Fruit fly (Drosophila melanogaster): Measurements from ENCODE around the gene Bsg.

Gene Bsg

DNA sequence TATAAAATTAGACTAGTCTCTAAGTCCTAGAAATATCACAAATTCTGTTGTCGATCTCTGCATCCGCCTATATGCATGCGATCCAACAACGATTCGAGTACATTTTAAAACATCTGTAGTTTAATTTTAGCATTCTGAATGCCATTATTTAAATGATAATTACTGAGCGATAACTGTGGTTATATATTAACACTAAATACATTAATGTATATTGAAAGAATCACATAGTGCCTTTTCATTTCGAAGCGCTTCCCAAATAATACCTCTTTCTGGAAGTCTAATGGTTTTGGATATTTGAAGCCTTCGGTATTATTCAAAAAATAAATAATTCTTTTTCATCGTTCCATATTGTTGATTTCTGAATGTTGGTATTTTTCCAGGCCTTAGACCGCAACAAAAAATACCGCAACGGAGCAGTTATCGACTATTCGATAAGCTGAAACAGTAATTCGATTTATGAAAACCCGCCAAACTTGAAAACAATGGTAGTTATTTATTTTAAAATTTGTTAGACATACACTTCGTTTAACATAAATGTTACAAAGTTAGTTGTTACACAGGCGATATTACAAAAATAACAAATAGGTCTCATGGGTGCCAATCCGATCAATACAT is 50.7 kb downstream of the Bsg start:
- TF ChIP-seq sv (GFP tag; optimal IDR thresholded peaks at IDR 0.05) (no peak), Vsx2 (GFP tag; optimal IDR thresholded peaks at IDR 0.05; ENCODE audit: partially characterized antibody) (no peak), CG9705 (GFP tag; optimal IDR thresholded peaks at IDR 0.05) (no peak), fru (GFP tag; optimal IDR thresholded peaks at IDR 0.05) (no peak), br (GFP tag; optimal IDR thresholded peaks at IDR 0.05) (no peak), CrebA (GFP tag; optimal IDR thresholded peaks at IDR 0.05; ENCODE audit: borderline replicate concordance) (no peak), Rel (GFP tag; optimal IDR thresholded peaks at IDR 0.05) (no peak), Rel (tag; optimal IDR thresholded peaks at IDR 0.05) (no peak), dl (GFP tag; optimal IDR thresholded peaks at IDR 0.05; ENCODE audit: insufficient read depth in 1 of 2, partially characterized antibody in 2 of 2) (no peak), dsf (GFP tag; optimal IDR thresholded peaks at IDR 0.05; ENCODE audit: borderline replicate concordance) (no peak), Jra (GFP tag; optimal IDR thresholded peaks at IDR 0.05) (no peak), Dif (GFP tag; optimal IDR thresholded peaks at IDR 0.05; ENCODE audit: partially characterized antibody) (no peak), Hr78 (GFP tag; optimal IDR thresholded peaks at IDR 0.05) (no peak), Hnf4 (GFP tag; optimal IDR thresholded peaks at IDR 0.05) (no peak), h (GFP tag; optimal IDR thresholded peaks at IDR 0.05) (no peak), Sp1 (GFP tag; optimal IDR thresholded peaks at IDR 0.05) (no peak), N (GFP tag; optimal IDR thresholded peaks at IDR 0.05) (no peak), ey (GFP tag; optimal IDR thresholded peaks at IDR 0.05) (no peak), Myc (optimal IDR thresholded peaks at IDR 0.05) (no peak)

DNA sequence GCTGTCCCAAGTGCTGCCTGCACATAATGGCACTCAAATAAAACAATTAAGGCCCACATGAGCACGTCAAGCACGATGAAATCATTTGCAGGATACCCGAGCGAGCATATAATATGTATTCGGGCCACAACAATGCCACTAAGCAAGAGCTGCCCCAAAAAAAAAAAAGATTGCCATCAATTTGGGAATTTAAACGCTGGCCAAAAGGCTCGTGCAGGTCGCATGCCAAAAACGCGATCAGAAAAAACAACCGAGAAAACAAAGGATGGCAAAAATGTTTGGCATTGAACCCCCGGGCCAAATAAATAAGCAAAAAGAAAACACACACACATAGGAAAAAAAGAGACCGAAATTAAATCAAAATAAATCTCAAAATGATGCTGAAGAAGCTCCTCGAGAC is 59.5 kb downstream of the Bsg start:
- TF ChIP-seq Sp1 (GFP tag; optimal IDR thresholded peaks at IDR 0.05) (no peak), HLH106 (tag; optimal IDR thresholded peaks at IDR 0.05) (no peak), CG9705 (GFP tag; optimal IDR thresholded peaks at IDR 0.05) (no peak), Rel (GFP tag; optimal IDR thresholded peaks at IDR 0.05) (peak; percentile 78), Rel (tag; optimal IDR thresholded peaks at IDR 0.05) (no peak), sv (GFP tag; optimal IDR thresholded peaks at IDR 0.05) (no peak), CrebA (GFP tag; optimal IDR thresholded peaks at IDR 0.05; ENCODE audit: borderline replicate concordance) (no peak), pan (optimal IDR thresholded peaks at IDR 0.05) (no peak), h (GFP tag; optimal IDR thresholded peaks at IDR 0.05) (no peak), Dfd (GFP tag; optimal IDR thresholded peaks at IDR 0.05) (no peak), psq (GFP tag; optimal IDR thresholded peaks at IDR 0.05) (peak; percentile 13), woc (GFP tag; optimal IDR thresholded peaks at IDR 0.05) (no peak), Vsx2 (GFP tag; optimal IDR thresholded peaks at IDR 0.05; ENCODE audit: partially characterized antibody) (peak; percentile 8), dsf (GFP tag; optimal IDR thresholded peaks at IDR 0.05; ENCODE audit: borderline replicate concordance) (no peak), jim (GFP tag; optimal IDR thresholded peaks at IDR 0.05) (no peak), dl (GFP tag; optimal IDR thresholded peaks at IDR 0.05; ENCODE audit: insufficient read depth in 1 of 2, partially characterized antibody in 2 of 2) (no peak), N (GFP tag; optimal IDR thresholded peaks at IDR 0.05) (no peak), usp (GFP tag; optimal IDR thresholded peaks at IDR 0.05) (no peak), brk (GFP tag; optimal IDR thresholded peaks at IDR 0.05) (no peak), fru (GFP tag; optimal IDR thresholded peaks at IDR 0.05) (no peak)

DNA sequence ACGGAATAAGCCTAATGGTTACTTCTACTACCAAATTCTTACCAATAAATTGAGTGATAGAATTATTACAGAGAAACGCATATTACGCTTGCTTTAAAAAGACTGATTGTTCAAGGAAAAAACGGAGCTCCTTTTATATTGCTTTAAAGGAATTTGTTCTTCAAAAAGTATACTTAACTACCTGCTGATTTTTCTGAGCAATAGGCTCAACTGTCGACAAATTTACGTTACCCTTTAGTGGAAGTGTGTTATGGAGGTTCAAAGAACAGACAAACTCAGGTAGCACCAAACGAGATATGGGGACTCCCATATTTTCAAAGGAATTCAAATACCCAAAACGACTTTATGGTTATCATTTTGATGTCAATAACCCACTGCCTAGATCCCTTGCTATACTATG is 60.7 kb downstream of the Bsg start, which contains the start of gene CG42762:
Gene CG42762 (minus strand): TSS at position 101 of the 400 bp plus-strand sequence.
- TF ChIP-seq usp (GFP tag; optimal IDR thresholded peaks at IDR 0.05) = no peak
- no peak for TF ChIP-seq Myc (optimal IDR thresholded peaks at IDR 0.05)
- TF ChIP-seq N (GFP tag; optimal IDR thresholded peaks at IDR 0.05) = no peak
- TF ChIP-seq pan (optimal IDR thresholded peaks at IDR 0.05) = no peak
- no peak for TF ChIP-seq sage (GFP tag; optimal IDR thresholded peaks at IDR 0.05)
- TF ChIP-seq Jra (GFP tag; optimal IDR thresholded peaks at IDR 0.05) = no peak
- no peak for TF ChIP-seq dsf (GFP tag; optimal IDR thresholded peaks at IDR 0.05; ENCODE audit: borderline replicate concordance)
- TF ChIP-seq CrebA (GFP tag; optimal IDR thresholded peaks at IDR 0.05; ENCODE audit: borderline replicate concordance) = no peak
- TF ChIP-seq Dif (GFP tag; optimal IDR thresholded peaks at IDR 0.05; ENCODE audit: partially characterized antibody) = no peak
- no peak for TF ChIP-seq HLH106 (tag; optimal IDR thresholded peaks at IDR 0.05)
- TF ChIP-seq fru (GFP tag; optimal IDR thresholded peaks at IDR 0.05) = no peak
- no peak for TF ChIP-seq lola (GFP tag; optimal IDR thresholded peaks at IDR 0.05)
- no peak for TF ChIP-seq ey (GFP tag; optimal IDR thresholded peaks at IDR 0.05)
- no peak for TF ChIP-seq Mio (GFP tag; optimal IDR thresholded peaks at IDR 0.05)
- no peak for TF ChIP-seq Hnf4 (GFP tag; optimal IDR thresholded peaks at IDR 0.05)
- TF ChIP-seq sv (GFP tag; optimal IDR thresholded peaks at IDR 0.05) = no peak

DNA sequence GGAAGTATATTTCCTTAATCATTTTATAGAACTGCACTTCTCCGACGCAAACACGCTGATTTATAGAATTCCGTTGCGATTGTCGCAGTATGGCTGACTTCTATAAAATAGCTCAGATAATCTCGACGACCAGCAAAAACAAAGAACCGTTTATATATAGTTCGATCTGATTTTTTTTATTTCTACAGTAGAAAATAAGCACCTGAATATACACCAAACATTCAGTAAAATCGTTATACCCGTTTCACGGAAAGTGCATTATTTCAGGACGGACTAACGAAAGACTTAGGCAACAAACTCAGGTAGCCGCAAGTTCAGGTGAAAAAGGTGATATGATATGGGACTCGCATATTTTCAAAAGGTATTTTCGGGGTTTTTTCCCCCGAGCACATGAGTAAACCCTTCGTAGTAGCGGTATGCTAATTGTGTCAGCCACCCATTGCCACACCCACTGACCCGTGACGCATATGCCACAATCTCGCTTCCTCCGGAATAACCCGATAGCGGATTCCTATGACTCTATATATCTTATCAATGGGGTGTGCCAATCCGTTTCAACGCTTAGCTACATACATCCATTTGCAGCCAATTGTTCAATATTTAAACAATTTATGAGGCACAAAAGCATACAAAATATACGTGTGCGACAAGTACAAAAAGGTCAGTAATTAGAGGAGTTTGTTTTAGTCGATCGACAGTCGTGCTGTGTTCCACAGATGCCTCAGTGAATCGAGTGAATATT is 62.0 kb downstream of the Bsg start, which contains the start of the genes CG42763 and CG43394:
Gene CG42763 (minus strand): TSS at position 41 of the 742 bp plus-strand sequence.
Gene CG43394 (plus strand): TSS at position 692 of the 742 bp plus-strand sequence.
- no peak for TF ChIP-seq brk (GFP tag; optimal IDR thresholded peaks at IDR 0.05)
- TF ChIP-seq Dif (GFP tag; optimal IDR thresholded peaks at IDR 0.05; ENCODE audit: partially characterized antibody) = no peak
- TF ChIP-seq br (GFP tag; optimal IDR thresholded peaks at IDR 0.05) = no peak
- no peak for TF ChIP-seq Myc (optimal IDR thresholded peaks at IDR 0.05)
- no peak for TF ChIP-seq sv (GFP tag; optimal IDR thresholded peaks at IDR 0.05)
- peak; percentile 9 for TF ChIP-seq woc (GFP tag; optimal IDR thresholded peaks at IDR 0.05)
- peak; percentile 15 for TF ChIP-seq tai (GFP tag; optimal IDR thresholded peaks at IDR 0.05)

Measured in whole organism, wandering third instar larva.